Worm (Caenorhabditis elegans) whole organism, midembryonic: Measurements from ENCODE around the gene ncx-9.

Experiments
- T22C8.4 ChIP-seq: fragments of 200-800 bp; sonication (Bioruptor generic); IDR thresholded peaks from 2 replicates; pipeline ENCODE4 v1.3.6; 2022; ENCODE audit warnings: missing genetic modification characterization, missing compliant biosample characterization
- cog-1 ChIP-seq: sonication (generic microtip); optimal IDR thresholded peaks from 2 replicates; lab custom pipeline; 2016; ENCODE audit warnings: missing genetic modification characterization, missing compliant biosample characterization
- flt-1 ChIP-seq: fragments of 200-800 bp; sonication (Bioruptor generic); IDR thresholded peaks from 2 replicates; pipeline ENCODE4 v1.3.6; 2022; ENCODE audit warnings: missing genetic modification characterization, missing compliant biosample characterization
- med-1 ChIP-seq: sonication (generic microtip); optimal IDR thresholded peaks from 2 replicates; lab custom pipeline; 2017; ENCODE audit warnings: missing genetic modification characterization, mild to moderate bottlenecking, missing compliant biosample characterization, antibody characterized with exemption, missing genetic modification reagents; ENCODE audit not compliant: insufficient read depth
- ref-1 ChIP-seq: fragments of 200-800 bp; sonication (Bioruptor generic); conservative IDR thresholded peaks from 2 replicates; pipeline ENCODE4 v1.3.6; 2022; ENCODE audit warnings: missing genetic modification reagents, missing genetic modification characterization, missing compliant biosample characterization
- tab-1 ChIP-seq: fragments of 200-800 bp; sonication (Bioruptor generic); IDR thresholded peaks from 2 replicates; pipeline ENCODE4 v1.3.6; 2022; ENCODE audit warnings: missing genetic modification characterization, missing compliant biosample characterization
- ztf-23 ChIP-seq: fragments of 200-800 bp; sonication (Bioruptor generic); IDR thresholded peaks from 2 replicates; pipeline ENCODE4 v1.3.6; 2022; ENCODE audit warnings: missing genetic modification reagents, missing genetic modification characterization, missing compliant biosample characterization
- ztf-29 ChIP-seq: fragments of 200-800 bp; sonication (Bioruptor generic); IDR thresholded peaks from 2 replicates; pipeline ENCODE4 v1.3.6; 2022; ENCODE audit warnings: missing genetic modification reagents, missing genetic modification characterization, missing compliant biosample characterization

DNA sequence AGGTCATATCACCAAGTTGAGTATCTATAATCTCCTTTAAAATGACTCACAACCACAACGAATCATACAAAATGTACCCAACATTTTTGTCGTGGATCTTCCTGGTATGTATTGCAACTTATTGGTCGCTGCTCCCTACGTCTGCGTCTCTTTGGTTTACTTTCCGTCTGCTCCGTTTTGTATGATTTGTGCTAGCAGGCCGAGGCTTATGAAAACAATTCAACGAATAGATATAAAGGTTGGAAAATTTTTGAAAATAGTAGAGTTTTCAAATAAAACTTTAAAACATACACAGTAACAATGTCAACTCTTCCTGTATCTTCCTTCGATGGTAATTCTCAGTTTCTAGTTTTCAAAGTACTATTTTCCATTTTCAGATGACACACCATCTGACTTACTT, 6.3 kb upstream of the ncx-9 start, which contains the start of gene srr-8:
- TF ChIP-seq med-1 (no peak), flt-1 (GFP tag; lab: Robert Waterston, UW) (no peak), ztf-23 (no peak), tab-1 (no peak), cog-1 (tag; lab: Kevin White, UChicago) (no peak), ztf-29 (no peak), ref-1 (GFP tag; lab: Robert Waterston, UW) (no peak), T22C8.4 (GFP tag; lab: Robert Waterston, UW) (no peak)
